Fruit fly (Drosophila melanogaster): Measurements from ENCODE around the gene NTPase.

The NTPase gene

DNA sequence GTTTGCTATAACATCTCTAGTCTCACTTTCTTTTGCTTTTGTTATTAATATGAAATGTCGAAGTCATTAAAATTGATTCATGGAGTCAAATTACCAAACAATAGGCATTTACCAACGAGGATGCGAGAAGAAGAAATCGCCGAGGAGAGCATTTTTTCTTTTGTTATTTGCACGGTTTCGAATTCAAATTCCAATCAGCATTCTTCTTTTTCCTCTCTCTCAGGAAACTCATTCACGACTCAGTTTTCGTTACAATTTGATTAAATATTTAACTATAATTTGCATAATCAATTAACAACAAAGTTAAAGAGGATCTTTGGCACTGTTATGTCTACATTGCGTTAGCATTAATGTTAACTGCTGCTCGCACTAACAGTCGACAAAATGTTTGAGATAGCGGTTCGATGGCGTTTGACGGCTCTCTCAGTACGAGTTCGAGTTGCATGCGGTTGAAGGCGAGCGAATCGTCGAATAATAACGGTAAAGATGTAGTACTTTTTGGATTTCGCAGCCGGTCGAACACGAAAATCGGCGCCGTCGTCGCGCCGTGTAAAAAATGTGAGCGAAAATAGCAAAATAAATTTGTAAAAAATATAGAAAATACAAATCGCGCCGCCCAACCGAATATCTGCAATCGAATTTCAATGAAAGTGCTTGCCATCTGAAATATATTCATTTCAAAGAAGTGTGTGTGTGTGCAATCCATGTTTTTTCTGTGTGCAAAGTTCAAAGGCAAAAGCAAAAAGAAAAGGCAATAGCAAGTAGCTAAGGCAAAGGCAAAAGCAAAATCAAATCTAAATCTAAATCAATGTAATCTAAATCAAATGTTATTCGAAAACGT is 2.3 kb upstream of the NTPase start:
- TF ChIP-seq rgr (GFP tag; optimal IDR thresholded peaks at IDR 0.05), result peak; percentile 12
- no peak for TF ChIP-seq CrebA (GFP tag; optimal IDR thresholded peaks at IDR 0.05; ENCODE audit: borderline replicate concordance)
- TF ChIP-seq sage (GFP tag; optimal IDR thresholded peaks at IDR 0.05), result peak; percentile 75

DNA sequence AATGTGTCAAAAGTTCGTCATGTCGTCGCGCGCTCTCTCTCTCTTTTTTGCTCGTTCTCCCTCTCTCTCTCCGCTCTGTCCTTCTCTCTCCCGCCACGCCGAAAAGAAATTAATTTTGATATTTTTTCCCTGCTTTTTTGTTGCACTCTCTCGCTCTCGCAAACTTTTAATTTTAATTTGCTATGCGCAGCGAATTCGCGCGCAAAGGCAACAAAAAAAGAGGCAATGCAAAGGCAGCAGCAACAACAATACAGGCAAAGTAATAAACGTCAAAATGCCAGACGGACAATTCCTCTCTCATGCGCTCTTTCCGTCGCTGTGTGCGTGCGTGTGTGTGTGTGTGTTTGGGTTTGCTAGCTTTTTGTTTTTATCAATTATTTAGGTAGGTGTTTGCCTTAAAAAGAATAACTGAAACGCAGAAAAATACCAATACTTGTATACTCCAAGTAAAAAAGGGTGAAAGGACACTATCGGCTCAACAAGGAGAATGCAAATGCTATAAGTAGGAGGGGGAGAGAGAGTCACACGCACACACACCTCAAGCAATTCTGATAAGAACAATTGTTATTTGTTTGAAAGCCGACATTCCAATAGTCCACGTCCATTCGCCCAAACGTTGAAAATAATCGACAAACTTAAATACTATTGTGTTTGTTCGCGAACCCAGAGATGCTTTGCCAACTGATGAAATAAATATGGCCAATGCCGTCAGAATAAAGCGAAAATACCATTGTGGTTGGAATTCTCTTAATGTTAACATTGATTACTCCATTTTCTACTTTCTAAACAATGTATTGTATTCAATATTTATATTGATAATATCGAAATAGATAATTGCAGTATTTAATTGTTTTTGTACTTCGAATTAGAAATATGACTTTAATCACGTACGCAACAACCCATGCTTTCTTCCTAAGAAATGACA is 1.2 kb upstream of the NTPase start:
- TF ChIP-seq dmrt93B (GFP tag; optimal IDR thresholded peaks at IDR 0.05), result no peak
- TF ChIP-seq sage (GFP tag; optimal IDR thresholded peaks at IDR 0.05), result no peak
- no peak for TF ChIP-seq br (GFP tag; optimal IDR thresholded peaks at IDR 0.05)
- no peak for TF ChIP-seq Myc (optimal IDR thresholded peaks at IDR 0.05)
- TF ChIP-seq h (GFP tag; optimal IDR thresholded peaks at IDR 0.05), result no peak
- TF ChIP-seq OdsH (GFP tag; optimal IDR thresholded peaks at IDR 0.05), result no peak
- no peak for TF ChIP-seq dsf (GFP tag; optimal IDR thresholded peaks at IDR 0.05; ENCODE audit: borderline replicate concordance)
- TF ChIP-seq Vsx2 (GFP tag; optimal IDR thresholded peaks at IDR 0.05; ENCODE audit: partially characterized antibody), result no peak
- no peak for TF ChIP-seq CrebA (GFP tag; optimal IDR thresholded peaks at IDR 0.05; ENCODE audit: borderline replicate concordance)
- TF ChIP-seq fru (GFP tag; optimal IDR thresholded peaks at IDR 0.05), result peak; percentile 92
- no peak for TF ChIP-seq N (GFP tag; optimal IDR thresholded peaks at IDR 0.05)
- TF ChIP-seq Sp1 (GFP tag; optimal IDR thresholded peaks at IDR 0.05), result peak; percentile 11
- no peak for TF ChIP-seq rgr (GFP tag; optimal IDR thresholded peaks at IDR 0.05)
- no peak for TF ChIP-seq Jra (GFP tag; optimal IDR thresholded peaks at IDR 0.05)
- TF ChIP-seq jim (GFP tag; optimal IDR thresholded peaks at IDR 0.05), result no peak
- no peak for TF ChIP-seq lola (GFP tag; optimal IDR thresholded peaks at IDR 0.05)
- TF ChIP-seq CG32264 (GFP tag; optimal IDR thresholded peaks at IDR 0.05), result no peak
- TF ChIP-seq dl (GFP tag; optimal IDR thresholded peaks at IDR 0.05; ENCODE audit: insufficient read depth in 1 of 2, partially characterized antibody in 2 of 2), result peak in 1 of 2 experiments; percentile 4
- no peak for TF ChIP-seq woc (GFP tag; optimal IDR thresholded peaks at IDR 0.05)
- no peak for TF ChIP-seq HLH106 (tag; optimal IDR thresholded peaks at IDR 0.05)
- no peak for TF ChIP-seq brk (GFP tag; optimal IDR thresholded peaks at IDR 0.05)
- no peak for TF ChIP-seq GATAd (GFP tag; optimal IDR thresholded peaks at IDR 0.05)
- no peak for TF ChIP-seq usp (GFP tag; optimal IDR thresholded peaks at IDR 0.05)
- no peak for TF ChIP-seq Hr83 (GFP tag; optimal IDR thresholded peaks at IDR 0.05; ENCODE audit: poor library complexity, severe bottlenecking)
- peak; percentile 41 for TF ChIP-seq Dfd (GFP tag; optimal IDR thresholded peaks at IDR 0.05)
- no peak for TF ChIP-seq sv (GFP tag; optimal IDR thresholded peaks at IDR 0.05)
- TF ChIP-seq pan (optimal IDR thresholded peaks at IDR 0.05), result no peak
- no peak for TF ChIP-seq CG9705 (GFP tag; optimal IDR thresholded peaks at IDR 0.05)
- no peak for TF ChIP-seq Mio (GFP tag; optimal IDR thresholded peaks at IDR 0.05)
- TF ChIP-seq Hnf4 (GFP tag; optimal IDR thresholded peaks at IDR 0.05), result no peak
- no peak for TF ChIP-seq Hr78 (GFP tag; optimal IDR thresholded peaks at IDR 0.05)
- TF ChIP-seq Dif (GFP tag; optimal IDR thresholded peaks at IDR 0.05; ENCODE audit: partially characterized antibody), result peak; percentile 34
- TF ChIP-seq foxo (GFP tag; optimal IDR thresholded peaks at IDR 0.05), result peak in 1 of 2 experiments; percentile 32
- no peak for TF ChIP-seq Rel (GFP tag; optimal IDR thresholded peaks at IDR 0.05)
- TF ChIP-seq Rel (tag; optimal IDR thresholded peaks at IDR 0.05), result no peak

DNA sequence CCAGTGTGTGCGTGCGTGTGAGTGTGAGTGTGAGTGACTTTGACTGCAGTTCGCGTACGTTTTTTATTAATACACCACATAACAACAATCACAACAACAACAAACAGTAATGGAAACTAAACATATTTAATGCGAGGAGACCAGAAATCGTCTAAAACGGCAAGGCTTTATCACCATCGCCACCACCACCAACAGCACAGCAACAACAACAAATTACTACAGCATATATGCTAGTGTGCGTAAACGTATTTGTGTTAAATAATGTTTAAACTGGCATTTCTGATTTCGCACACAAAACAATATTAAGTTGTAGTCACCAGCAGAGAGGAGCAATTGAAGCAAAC is 548 bp upstream of the NTPase start:
- TF ChIP-seq Hr78 (GFP tag; optimal IDR thresholded peaks at IDR 0.05) (peak; percentile 37), N (GFP tag; optimal IDR thresholded peaks at IDR 0.05) (peak; percentile 90), rgr (GFP tag; optimal IDR thresholded peaks at IDR 0.05) (no peak), Hr83 (GFP tag; optimal IDR thresholded peaks at IDR 0.05; ENCODE audit: poor library complexity, severe bottlenecking) (no peak), Jra (GFP tag; optimal IDR thresholded peaks at IDR 0.05) (no peak), fru (GFP tag; optimal IDR thresholded peaks at IDR 0.05) (peak; percentile 17)
